Fruit fly (Drosophila melanogaster) whole organism, embryonic: Measurements from ENCODE around the gene CG11263.
A peak's percentile ranks its signal among the peaks of the same experiment; 100 is the strongest.

Source experiments
- Atf3 ChIP-seq: fragments of 200-800 bp; sonication (Bioruptor generic); optimal IDR thresholded peaks from 3 replicates; lab custom pipeline; 2016; ENCODE audit warnings: missing biosample characterization, missing genetic modification characterization
- BEAF-32 ChIP-seq: fragments of 200-800 bp; sonication (Bioruptor generic); optimal IDR thresholded peaks from 3 replicates; lab custom pipeline; 2017; ENCODE audit warnings: missing biosample characterization, missing genetic modification characterization, mild to moderate bottlenecking, moderate library complexity, missing genetic modification reagents
- Bgb ChIP-seq: fragments of 200-800 bp; sonication (Bioruptor generic); IDR thresholded peaks from 2 replicates; pipeline ENCODE4 v1.3.6; 2022; ENCODE audit warnings: missing biosample characterization, missing genetic modification characterization; ENCODE audit not compliant: partially characterized antibody
- CG10209 ChIP-seq: fragments of 200-800 bp; sonication (Bioruptor generic); optimal IDR thresholded peaks from 3 replicates; lab custom pipeline; 2017; ENCODE audit warnings: missing biosample characterization, mild to moderate bottlenecking, missing genetic modification characterization, missing genetic modification reagents
- CG10321 ChIP-seq: fragments of 200-800 bp; sonication (Bioruptor generic); IDR thresholded peaks from 2 replicates; pipeline ENCODE4 v1.3.6; 2022; ENCODE audit warnings: missing biosample characterization, missing genetic modification characterization
- CG10366 ChIP-seq: fragments of 200-800 bp; sonication (Bioruptor generic); IDR thresholded peaks from 2 replicates; pipeline ENCODE4 v1.3.6; 2022; ENCODE audit warnings: missing biosample characterization, missing genetic modification characterization
- CG11504 ChIP-seq: fragments of 200-800 bp; sonication (Bioruptor generic); optimal IDR thresholded peaks from 3 replicates; lab custom pipeline; 2019; ENCODE audit warnings: missing biosample characterization, mild to moderate bottlenecking, missing genetic modification characterization, moderate library complexity
- CG11695 ChIP-seq: fragments of 200-800 bp; sonication (Bioruptor generic); IDR thresholded peaks from 3 replicates; pipeline ENCODE4 v1.3.6; 2022; ENCODE audit warnings: missing biosample characterization, missing genetic modification characterization
- CG13424 ChIP-seq: fragments of 200-800 bp; sonication (Bioruptor generic); optimal IDR thresholded peaks from 2 replicates; lab custom pipeline; 2019; ENCODE audit warnings: missing biosample characterization, mild to moderate bottlenecking, missing genetic modification characterization, moderate library complexity
- CG13894 ChIP-seq: fragments of 200-800 bp; sonication (Bioruptor generic); optimal IDR thresholded peaks from 3 replicates; lab custom pipeline; 2018; ENCODE audit warnings: missing biosample characterization, mild to moderate bottlenecking, missing genetic modification characterization, moderate library complexity
- CG15514 ChIP-seq: fragments of 200-800 bp; sonication (Bioruptor generic); optimal IDR thresholded peaks from 3 replicates; lab custom pipeline; 2017; ENCODE audit warnings: missing biosample characterization, missing genetic modification characterization, mild to moderate bottlenecking, moderate library complexity, missing genetic modification reagents
- CG17328 ChIP-seq: fragments of 200-800 bp; sonication (Bioruptor generic); IDR thresholded peaks from 2 replicates; pipeline ENCODE4 v1.3.6; 2022; ENCODE audit warnings: missing biosample characterization, missing genetic modification characterization
- CG18476 ChIP-seq: fragments of 200-800 bp; sonication (Bioruptor generic); optimal IDR thresholded peaks from 2 replicates; lab custom pipeline; 2016; ENCODE audit warnings: missing biosample characterization, mild to moderate bottlenecking, missing genetic modification characterization
- CG18619 ChIP-seq: fragments of 200-800 bp; sonication (Bioruptor generic); optimal IDR thresholded peaks from 3 replicates; lab custom pipeline; 2017; ENCODE audit warnings: missing biosample characterization, mild to moderate bottlenecking, missing genetic modification characterization
- CG2712 ChIP-seq: fragments of 200-800 bp; optimal IDR thresholded peaks from 3 replicates; lab custom pipeline; 2019; ENCODE audit warnings: missing biosample characterization, mild to moderate bottlenecking, missing genetic modification characterization, moderate library complexity
- CG3065 ChIP-seq: fragments of 200-800 bp; sonication (Bioruptor generic); optimal IDR thresholded peaks from 2 replicates; lab custom pipeline; 2016; ENCODE audit warnings: missing biosample characterization, missing genetic modification characterization
- CG5953 ChIP-seq: fragments of 200-800 bp; sonication (Bioruptor generic); IDR thresholded peaks from 2 replicates; pipeline ENCODE4 v1.3.6; 2022; ENCODE audit warnings: missing biosample characterization, missing genetic modification characterization
- CG7372 ChIP-seq: fragments of 200-800 bp; sonication (Bioruptor generic); IDR thresholded peaks from 2 replicates; pipeline ENCODE4 v1.3.6; 2022; ENCODE audit warnings: missing biosample characterization, missing genetic modification characterization
- CG7556 ChIP-seq: fragments of 200-800 bp; sonication (Bioruptor generic); optimal IDR thresholded peaks from 2 replicates; lab custom pipeline; 2017; ENCODE audit warnings: missing biosample characterization, mild to moderate bottlenecking, missing genetic modification characterization
- Fer2 ChIP-seq: fragments of 200-800 bp; sonication (Bioruptor generic); optimal IDR thresholded peaks from 2 replicates; lab custom pipeline; 2018; ENCODE audit warnings: missing biosample characterization, mild to moderate bottlenecking, missing genetic modification characterization, moderate library complexity
- GATAe ChIP-seq: fragments of 200-800 bp; sonication (Bioruptor generic); conservative IDR thresholded peaks from 2 replicates; pipeline ENCODE4 v1.3.6; 2022; ENCODE audit warnings: missing biosample characterization, missing genetic modification characterization
- Hmr ChIP-seq: fragments of 200-800 bp; sonication (Bioruptor generic); optimal IDR thresholded peaks from 3 replicates; lab custom pipeline; 2017; ENCODE audit warnings: mild to moderate bottlenecking, missing biosample characterization, missing genetic modification reagents, missing genetic modification characterization
- MTF-1 ChIP-seq: fragments of 200-800 bp; sonication (Bioruptor generic); optimal IDR thresholded peaks from 2 replicates; lab custom pipeline; 2018; ENCODE audit warnings: missing biosample characterization, mild to moderate bottlenecking, missing genetic modification characterization, borderline replicate concordance
- NC2β ChIP-seq: fragments of 200-800 bp; sonication (Bioruptor generic); optimal IDR thresholded peaks from 2 replicates; lab custom pipeline; 2016; ENCODE audit warnings: missing biosample characterization, missing genetic modification characterization
- Neu2 ChIP-seq: fragments of 200-800 bp; sonication (Bioruptor generic); optimal IDR thresholded peaks from 3 replicates; lab custom pipeline; 2016; ENCODE audit warnings: missing biosample characterization, missing genetic modification characterization, borderline replicate concordance
- Oaz ChIP-seq: fragments of 200-800 bp; sonication (Bioruptor generic); IDR thresholded peaks from 2 replicates; pipeline ENCODE4 v1.3.6; 2022; ENCODE audit warnings: missing biosample characterization, missing genetic modification characterization
- Spps ChIP-seq: fragments of 200-800 bp; sonication (Bioruptor generic); optimal IDR thresholded peaks from 2 replicates; lab custom pipeline; 2018; ENCODE audit warnings: missing biosample characterization, mild to moderate bottlenecking, missing genetic modification characterization
- Trl ChIP-seq, 3 experiments: fragments of >200 bp in 2 of 3; fragments of 200-800 bp in 1 of 3; sonication (Bioruptor generic) in 1 of 3; optimal IDR thresholded peaks; 2 replicates in 1 of 3; 3 replicates in 2 of 3; lab custom pipeline; 2016 to 2017; ENCODE audit warnings: missing biosample characterization in 1 of 3, missing genetic modification characterization in 1 of 3
- Vsx1 ChIP-seq: fragments of 200-800 bp; sonication (Bioruptor generic); optimal IDR thresholded peaks from 2 replicates; lab custom pipeline; 2017; ENCODE audit warnings: missing biosample characterization, mild to moderate bottlenecking, missing genetic modification characterization, missing genetic modification reagents
- Xbp1 ChIP-seq: fragments of 200-800 bp; sonication (Bioruptor generic); optimal IDR thresholded peaks from 3 replicates; lab custom pipeline; 2016; ENCODE audit warnings: missing biosample characterization, mild to moderate bottlenecking, missing genetic modification characterization
- ase ChIP-seq: fragments of 200-800 bp; sonication (Bioruptor generic); IDR thresholded peaks from 3 replicates; pipeline ENCODE4 v1.3.6; 2022; ENCODE audit warnings: missing biosample characterization, missing genetic modification characterization
- ash1 ChIP-seq: fragments of 200-800 bp; sonication (Bioruptor generic); optimal IDR thresholded peaks from 2 replicates; lab custom pipeline; 2018; ENCODE audit warnings: missing biosample characterization, mild to moderate bottlenecking, missing genetic modification characterization
- corto ChIP-seq: fragments of 200-800 bp; sonication (Bioruptor generic); optimal IDR thresholded peaks from 2 replicates; lab custom pipeline; 2016; ENCODE audit warnings: missing biosample characterization, mild to moderate bottlenecking, missing genetic modification characterization, moderate library complexity
- croc ChIP-seq: fragments of 200-800 bp; sonication (Bioruptor generic); conservative IDR thresholded peaks from 3 replicates; pipeline ENCODE4 v1.3.6; 2022; ENCODE audit warnings: missing biosample characterization, missing genetic modification characterization
- en ChIP-seq: fragments of 200-800 bp; sonication (Bioruptor generic); optimal IDR thresholded peaks from 2 replicates; lab custom pipeline; 2016; ENCODE audit warnings: missing biosample characterization, missing genetic modification characterization
- hth ChIP-seq: fragments of >200 bp; optimal IDR thresholded peaks from 2 replicates; lab custom pipeline; 2017; ENCODE audit warnings: inconsistent platforms
- kah ChIP-seq: fragments of 200-800 bp; sonication (Bioruptor generic); optimal IDR thresholded peaks from 2 replicates; lab custom pipeline; 2018; ENCODE audit warnings: missing biosample characterization, mild to moderate bottlenecking, missing genetic modification characterization
- mirr ChIP-seq: fragments of 200-800 bp; sonication (Bioruptor generic); optimal IDR thresholded peaks from 3 replicates; lab custom pipeline; 2018; ENCODE audit warnings: missing biosample characterization, mild to moderate bottlenecking, missing genetic modification characterization
- nmo ChIP-seq: fragments of 200-800 bp; sonication (Bioruptor generic); optimal IDR thresholded peaks from 2 replicates; lab custom pipeline; 2018; ENCODE audit warnings: missing biosample characterization, mild to moderate bottlenecking, missing genetic modification characterization, moderate library complexity
- nom ChIP-seq: fragments of 200-800 bp; sonication (Bioruptor generic); optimal IDR thresholded peaks from 2 replicates; lab custom pipeline; 2017; ENCODE audit warnings: missing biosample characterization, missing genetic modification characterization, mild to moderate bottlenecking, moderate library complexity, missing genetic modification reagents
- p53 ChIP-seq: fragments of 200-800 bp; sonication (Bioruptor generic); optimal IDR thresholded peaks from 2 replicates; lab custom pipeline; 2016; ENCODE audit warnings: missing biosample characterization, missing genetic modification characterization
- pan ChIP-seq, 4 experiments: fragments of >200 bp in 3 of 4; fragments of 200-800 bp in 1 of 4; sonication (Bioruptor generic) in 1 of 4; optimal IDR thresholded peaks in 3 of 4; IDR thresholded peaks in 1 of 4; 2 replicates each; pipeline versions ENCODE4 v1.3.6 to Lab custom; 2017 to 2022; ENCODE audit warnings: missing biosample characterization in 2 of 4, missing genetic modification characterization in 2 of 4, mixed read lengths in 1 of 4
- schlank ChIP-seq: fragments of 200-800 bp; sonication (Bioruptor generic); optimal IDR thresholded peaks from 2 replicates; lab custom pipeline; 2018; ENCODE audit warnings: missing biosample characterization, mild to moderate bottlenecking, missing genetic modification characterization
- scrt ChIP-seq: fragments of 200-800 bp; sonication (Bioruptor generic); optimal IDR thresholded peaks from 2 replicates; lab custom pipeline; 2018; ENCODE audit warnings: missing biosample characterization, mild to moderate bottlenecking, missing genetic modification characterization, moderate library complexity
- sob ChIP-seq: fragments of 200-800 bp; sonication (Bioruptor generic); IDR thresholded peaks from 2 replicates; pipeline ENCODE4 v1.3.6; 2022; ENCODE audit warnings: missing biosample characterization, missing genetic modification characterization
- stc ChIP-seq: fragments of 200-800 bp; sonication (Bioruptor generic); IDR thresholded peaks from 2 replicates; pipeline ENCODE4 v1.3.6; 2022; ENCODE audit warnings: missing biosample characterization, missing genetic modification characterization
- trem ChIP-seq: fragments of 200-800 bp; optimal IDR thresholded peaks from 3 replicates; lab custom pipeline; 2019; ENCODE audit warnings: missing biosample characterization, mild to moderate bottlenecking, missing genetic modification characterization, moderate library complexity
- tup ChIP-seq: fragments of 200-800 bp; sonication (Bioruptor generic); optimal IDR thresholded peaks from 2 replicates; lab custom pipeline; 2016; ENCODE audit warnings: missing biosample characterization, mild to moderate bottlenecking, missing genetic modification characterization, moderate library complexity

The CG11263 gene

DNA sequence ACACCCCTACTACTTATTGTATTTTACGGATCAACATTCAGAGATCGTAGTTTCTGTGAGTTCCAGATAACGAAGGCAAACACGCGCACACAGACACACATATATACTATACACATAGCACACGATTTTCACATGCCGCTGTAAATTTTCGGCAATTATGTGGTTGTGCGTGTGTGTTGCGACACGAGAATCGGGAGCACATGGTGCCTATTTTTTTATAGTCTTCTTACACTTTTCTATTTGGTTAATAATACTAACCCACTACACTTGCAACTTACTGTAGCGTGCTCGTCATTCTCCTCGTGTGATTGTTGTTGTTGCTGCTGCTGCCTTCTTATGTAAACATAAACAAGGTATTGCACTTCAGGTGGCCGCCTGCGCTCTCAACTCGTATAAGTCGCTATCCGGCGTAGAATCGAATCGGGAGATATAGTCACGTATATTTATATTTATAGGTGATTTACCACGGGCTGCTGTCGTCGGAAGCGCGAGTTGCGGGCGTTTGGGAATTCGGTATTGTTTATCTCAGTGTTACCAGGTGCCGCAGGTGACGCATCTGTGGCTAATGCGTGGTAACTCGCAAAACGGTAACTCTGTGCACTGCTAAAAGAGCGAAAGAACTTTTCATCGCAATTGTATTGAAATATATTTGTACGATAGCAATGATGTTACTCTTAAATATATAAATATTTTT is 15.7 kb downstream of the CG11263 start, which contains the start of gene Adk2 (continued):
- TF ChIP-seq CG10321 (no peak), NC2β (GFP tag; lab: Kevin White, UChicago) (no peak), MTF-1 (peak; percentile 2), CG10366 (GFP tag; lab: Robert Waterston, UW) (peak; percentile 36), CG11504 (peak; percentile 22), CG10209 (no peak), nmo (GFP tag; lab: Kevin White, UChicago) (no peak), CG15514 (GFP tag; lab: Kevin White, UChicago) (peak; percentile 67), ase (GFP tag; lab: Robert Waterston, UW) (0 out of 3 replicates have a peak, but pooled peaks have one; percentile 25), Fer2 (no peak), croc (no peak), Vsx1 (GFP tag; lab: Kevin White, UChicago) (no peak), Oaz (GFP tag; lab: Robert Waterston, UW) (no peak), CG18619 (GFP tag; lab: Kevin White, UChicago) (no peak), trem (tag; lab: Kevin White, UChicago) (no peak), en (GFP tag; lab: Kevin White, UChicago) (no peak), schlank (tag; lab: Kevin White, UChicago) (no peak), Xbp1 (no peak), BEAF-32 (GFP tag; lab: Kevin White, UChicago) (no peak), scrt (GFP tag; lab: Kevin White, UChicago) (peak; percentile 10), CG13424 (no peak), p53 (GFP tag; lab: Kevin White, UChicago) (no peak), CG11695 (0 out of 3 replicates have a peak, but pooled peaks have one; percentile 14), Neu2 (GFP tag; lab: Kevin White, UChicago) (no peak), CG17328 (GFP tag; lab: Robert Waterston, UW) (peak; percentile 13; the same call in 1 of the 2 replicates), Bgb (peak; percentile 53), GATAe (GFP tag; lab: Robert Waterston, UW) (no peak), Spps (tag; lab: Kevin White, UChicago) (no peak), pan (optimal IDR thresholded peaks at IDR 0.05; lab: Kevin White, UChicago) (no peak), pan (GFP tag; optimal IDR thresholded peaks at IDR 0.05 in 1 of 2, IDR thresholded peaks at IDR 0.05 in 1 of 2) (no peak), CG7372 (GFP tag; lab: Robert Waterston, UW) (peak; percentile 8; the same call in 1 of the 2 replicates), sob (GFP tag; lab: Robert Waterston, UW) (peak; percentile 23; the same call in 1 of the 2 replicates), kah (GFP tag; lab: Kevin White, UChicago) (peak; percentile 58), CG7556 (no peak), CG5953 (peak; percentile 42; the same call in 1 of the 2 replicates), corto (GFP tag; lab: Kevin White, UChicago) (no peak), Trl (optimal IDR thresholded peaks at IDR 0.05; lab: Kevin White, UChicago) (no peak), Trl (GFP tag; optimal IDR thresholded peaks at IDR 0.05; lab: Kevin White, UChicago) (no peak), mirr (GFP tag; lab: Kevin White, UChicago) (no peak), stc (GFP tag; lab: Robert Waterston, UW) (no peak), Atf3 (GFP tag; lab: Kevin White, UChicago) (no peak), CG18476 (GFP tag; lab: Kevin White, UChicago) (no peak), CG13894 (tag; lab: Kevin White, UChicago) (no peak), CG3065 (GFP tag; lab: Kevin White, UChicago) (no peak), CG2712 (tag; lab: Kevin White, UChicago) (no peak), tup (peak; percentile 29), hth (lab: Kevin White, UChicago) (no peak), Hmr (GFP tag; lab: Kevin White, UChicago) (no peak), nom (GFP tag; lab: Kevin White, UChicago) (no peak), ash1 (GFP tag; lab: Kevin White, UChicago) (no peak)
